Worm (Caenorhabditis elegans) whole organism, early embryonic: ENCODE measurements around the gene B0280.17.

Experiments used
- B0310.2 ChIP-seq: sonication (generic microtip); optimal IDR thresholded peaks from 2 replicates; lab custom pipeline; 2016; ENCODE audit warnings: mild to moderate bottlenecking, missing genetic modification characterization, missing compliant biosample characterization
- F13C5.2 ChIP-seq: sonication (generic microtip); optimal IDR thresholded peaks from 2 replicates; lab custom pipeline; 2017; ENCODE audit warnings: mild to moderate bottlenecking, missing genetic modification characterization, inconsistent platforms, missing compliant biosample characterization
- aly-1 ChIP-seq: sonication (generic microtip); optimal IDR thresholded peaks from 2 replicates; lab custom pipeline; 2016; ENCODE audit warnings: missing genetic modification characterization, missing compliant biosample characterization
- ama-1 ChIP-seq: fragments of 150-350 bp; optimal IDR thresholded peaks from 2 replicates; lab custom pipeline; 2014
- ets-7 ChIP-seq: sonication (generic microtip); optimal IDR thresholded peaks from 2 replicates; lab custom pipeline; 2016; ENCODE audit warnings: missing genotype, missing genetic modification characterization, missing compliant biosample characterization
- hmg-4 ChIP-seq: fragments of 200-800 bp; sonication (Bioruptor generic); optimal IDR thresholded peaks from 2 replicates; lab custom pipeline; 2018; ENCODE audit warnings: mild to moderate bottlenecking, missing genetic modification characterization, missing compliant biosample characterization
- hnd-1 ChIP-seq: sonication (generic microtip); optimal IDR thresholded peaks from 2 replicates; lab custom pipeline; 2016; ENCODE audit warnings: missing genetic modification characterization, missing compliant biosample characterization
- pes-1 ChIP-seq: fragments of 200-800 bp; sonication (Bioruptor generic); IDR thresholded peaks from 2 replicates; pipeline ENCODE4 v1.3.6; 2022; ENCODE audit warnings: missing genetic modification reagents, missing genetic modification characterization, missing compliant biosample characterization
- sea-1 ChIP-seq: fragments of 200-800 bp; sonication (Bioruptor generic); conservative IDR thresholded peaks from 2 replicates; pipeline ENCODE4 v1.3.6; 2022; ENCODE audit warnings: missing genetic modification characterization, missing compliant biosample characterization

DNA sequence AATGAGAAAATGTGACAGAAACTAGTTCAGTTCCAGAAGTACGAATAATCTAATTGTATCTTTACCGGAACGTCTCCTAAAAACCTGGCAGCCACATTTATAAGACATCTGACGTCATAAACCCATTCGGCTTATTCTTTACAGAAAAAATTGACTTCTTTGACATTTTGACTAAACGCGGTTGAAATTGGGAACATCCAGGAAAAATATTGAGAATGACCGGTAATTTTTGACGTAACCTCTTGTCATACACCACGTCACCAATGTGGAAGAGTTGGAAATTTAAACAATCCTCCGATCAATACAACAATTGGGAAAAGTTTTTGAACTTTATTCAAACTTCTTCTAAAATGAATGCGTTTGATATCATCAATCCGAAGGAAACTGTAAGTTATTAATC is 44.9 kb downstream of the B0280.17 start, which contains the start of gene ZK418.2:
- TF ChIP-seq B0310.2 (no peak), ama-1 (lab: Kevin White, UChicago) (no peak), F13C5.2 (tag; lab: Kevin White, UChicago) (no peak), ets-7 (tag; lab: Kevin White, UChicago) (no peak), hnd-1 (tag; lab: Kevin White, UChicago) (no peak), aly-1 (tag; lab: Kevin White, UChicago) (no peak), sea-1 (GFP tag; lab: Robert Waterston, UW) (no peak), hmg-4 (GFP tag; lab: Kevin White, UChicago) (no peak), pes-1 (GFP tag; lab: Robert Waterston, UW) (no peak)
